Worm (Caenorhabditis elegans): Measurements from ENCODE around the gene dlg-1.
A peak's percentile ranks its signal among the peaks of the same experiment; 100 is the strongest.

The dlg-1 gene

DNA sequence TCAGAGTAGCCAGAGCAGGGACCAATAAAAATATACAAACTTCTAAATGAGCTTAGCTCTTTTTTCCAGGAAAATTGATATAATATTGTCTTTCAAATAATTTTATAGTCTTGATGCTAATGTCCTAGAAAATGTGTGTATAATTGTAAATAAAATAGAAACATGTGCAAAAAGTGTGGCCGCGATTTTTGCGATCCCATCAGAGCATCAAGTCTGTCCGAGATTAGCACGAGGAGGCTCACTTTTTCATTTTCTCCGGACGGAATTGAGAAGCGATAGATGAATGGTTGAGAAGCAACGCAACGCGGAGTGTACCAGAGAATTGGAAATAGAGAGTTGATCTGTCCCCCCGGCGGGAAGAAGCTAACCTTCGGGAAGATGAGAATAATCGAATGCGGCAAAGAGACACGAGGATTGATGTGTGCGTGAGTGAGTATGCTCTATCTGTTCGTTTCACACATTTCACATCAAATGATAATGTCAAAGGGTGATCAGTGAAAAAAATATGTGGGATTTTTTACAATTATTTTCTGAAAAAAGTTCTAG, 27.0 kb downstream of the dlg-1 start:
- TF ChIP-seq ceh-9 (tag; optimal IDR thresholded peaks at IDR 0.05) (no peak), nfya-1 (tag; optimal IDR thresholded peaks at IDR 0.05; ENCODE audit: insufficient read depth) (peak; percentile 24)

- peak; percentile 50 for TF ChIP-seq hmg-11 (tag; optimal IDR thresholded peaks at IDR 0.05)
- TF ChIP-seq lsy-12 (tag; optimal IDR thresholded peaks at IDR 0.05), result no peak
- no peak for TF ChIP-seq elt-3 (tag; optimal IDR thresholded peaks at IDR 0.05)
- TF ChIP-seq nfya-1 (tag; optimal IDR thresholded peaks at IDR 0.05; ENCODE audit: insufficient read depth), result peak; percentile 29
Measured at ce11 chrX:5507926-5508325, 28.4 kb downstream of the dlg-1 start.

- TF ChIP-seq pha-4 (tag; optimal IDR thresholded peaks at IDR 0.05), result peak; percentile 72
- no peak for TF ChIP-seq skn-1 (tag; optimal IDR thresholded peaks at IDR 0.05)
- TF ChIP-seq nfya-1 (tag; optimal IDR thresholded peaks at IDR 0.05; ENCODE audit: insufficient read depth), result peak; percentile 16
- no peak for TF ChIP-seq eor-1 (tag; optimal IDR thresholded peaks at IDR 0.05)
- TF ChIP-seq lin-39 (tag; optimal IDR thresholded peaks at IDR 0.05), result peak; percentile 26
Measured at ce11 chrX:5509114-5509877, 29.8 kb downstream of the dlg-1 start.

DNA sequence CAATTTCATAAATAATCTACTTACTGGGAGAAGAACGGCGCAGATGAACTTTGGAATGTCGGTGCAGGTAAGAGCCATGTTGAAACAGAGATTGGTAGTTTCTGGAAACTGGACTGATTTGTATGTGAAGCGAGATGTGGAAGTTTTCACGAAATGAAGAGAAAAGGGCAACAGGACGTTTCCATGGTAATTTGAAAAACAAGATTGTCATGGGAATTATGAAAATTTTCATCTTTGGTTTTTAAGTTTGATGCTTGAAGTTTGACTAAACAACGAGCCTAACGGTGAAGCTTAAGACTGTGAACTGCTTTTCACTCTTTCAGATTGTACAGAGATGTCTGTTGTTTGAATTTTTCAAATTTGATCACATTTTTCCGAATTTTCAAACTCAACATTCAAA, 32.7 kb downstream of the dlg-1 start, which contains the start of gene T23F2.3:
T23F2.3 (minus strand) TSS at position 101 of the 400 bp plus-strand sequence.
- TF ChIP-seq fkh-2 (tag; optimal IDR thresholded peaks at IDR 0.05), result no peak
- TF ChIP-seq nfya-1 (tag; optimal IDR thresholded peaks at IDR 0.05; ENCODE audit: insufficient read depth), result no peak
- no peak for TF ChIP-seq unc-62 (GFP tag; optimal IDR thresholded peaks at IDR 0.05)
- TF ChIP-seq elt-1 (tag; optimal IDR thresholded peaks at IDR 0.05), result no peak
- no peak for TF ChIP-seq pqm-1 (tag; optimal IDR thresholded peaks at IDR 0.05)
- TF ChIP-seq eor-1 (tag; optimal IDR thresholded peaks at IDR 0.05), result no peak
- no peak for TF ChIP-seq zag-1 (tag; optimal IDR thresholded peaks at IDR 0.05)
- no peak for TF ChIP-seq nhr-77 (tag; optimal IDR thresholded peaks at IDR 0.05)
- no peak for TF ChIP-seq sea-2 (GFP tag; optimal IDR thresholded peaks at IDR 0.05)
- TF ChIP-seq daf-12 (tag; optimal IDR thresholded peaks at IDR 0.05), result no peak
- TF ChIP-seq unc-39 (tag; optimal IDR thresholded peaks at IDR 0.05), result no peak
- no peak for TF ChIP-seq pha-4 (tag; optimal IDR thresholded peaks at IDR 0.05)

DNA sequence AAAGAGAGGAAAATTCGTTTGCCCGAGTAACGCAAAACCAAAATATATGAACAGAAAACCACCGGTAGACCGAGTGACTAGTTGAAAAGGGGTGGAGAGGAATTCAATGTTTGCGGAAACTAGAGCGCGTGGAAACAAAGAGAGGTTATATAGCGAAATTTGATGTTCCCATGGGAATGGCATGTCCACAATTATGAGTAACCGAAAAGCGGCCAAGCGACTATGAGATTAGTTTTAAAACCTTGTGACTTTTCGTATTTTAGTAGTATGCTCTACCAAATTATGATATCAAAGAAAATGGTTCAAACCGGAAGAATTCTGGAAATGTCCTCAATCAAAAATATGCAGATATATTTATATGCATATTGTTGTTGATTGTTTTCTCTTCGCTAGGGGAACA, 33.2 kb downstream of the dlg-1 start:
- peak; percentile 36 for TF ChIP-seq pha-4 (tag; optimal IDR thresholded peaks at IDR 0.05)
- TF ChIP-seq nhr-25 (tag; optimal IDR thresholded peaks at IDR 0.05), result no peak

ce11 chrX:5514346-5514745, 34.8 kb downstream of the dlg-1 start:
- TF ChIP-seq pha-4 (tag; optimal IDR thresholded peaks at IDR 0.05) (peak; percentile 70), lin-15B (tag; optimal IDR thresholded peaks at IDR 0.05) (no peak)

ce11 chrX:5514984-5515383, 35.5 kb downstream of the dlg-1 start, which contains the start of gene T23F2.4:
T23F2.4 (minus strand) TSS chrX:5515084.
- no peak for TF ChIP-seq nhr-67 (tag; optimal IDR thresholded peaks at IDR 0.05)
- TF ChIP-seq eor-1 (tag; optimal IDR thresholded peaks at IDR 0.05), result no peak
- no peak for TF ChIP-seq nhr-12 (tag; optimal IDR thresholded peaks at IDR 0.05)
- TF ChIP-seq mml-1 (tag; optimal IDR thresholded peaks at IDR 0.05), result no peak
- TF ChIP-seq ceh-28 (tag; optimal IDR thresholded peaks at IDR 0.05), result no peak
- TF ChIP-seq fos-1 (tag; optimal IDR thresholded peaks at IDR 0.05), result no peak
- no peak for TF ChIP-seq nhr-237 (tag; optimal IDR thresholded peaks at IDR 0.05)
- TF ChIP-seq jun-1 (tag; optimal IDR thresholded peaks at IDR 0.05), result no peak
- no peak for TF ChIP-seq elt-3 (tag; optimal IDR thresholded peaks at IDR 0.05)
- no peak for TF ChIP-seq fkh-2 (tag; optimal IDR thresholded peaks at IDR 0.05)
- no peak for TF ChIP-seq R02D3.7 (tag; optimal IDR thresholded peaks at IDR 0.05)
- no peak for TF ChIP-seq pha-4 (tag; optimal IDR thresholded peaks at IDR 0.05)
- TF ChIP-seq hmg-11 (tag; optimal IDR thresholded peaks at IDR 0.05), result no peak
- TF ChIP-seq egl-5 (tag; optimal IDR thresholded peaks at IDR 0.05), result no peak

All from whole organism, L3 larva.